Fruit fly (Drosophila melanogaster) whole organism, adult: ENCODE data around the gene CG43291.

Experiments used
- CG11617 ChIP-seq: fragments of 200-800 bp; sonication (Bioruptor generic); optimal IDR thresholded peaks from 2 replicates; lab custom pipeline; 2017; ENCODE audit warnings: mild to moderate bottlenecking, missing biosample characterization, missing genetic modification reagents, missing genetic modification characterization
- CG14711 ChIP-seq: fragments of 200-800 bp; sonication (Bioruptor generic); optimal IDR thresholded peaks from 2 replicates; lab custom pipeline; 2018; ENCODE audit warnings: missing biosample characterization, mild to moderate bottlenecking, missing genetic modification characterization, moderate library complexity
- CG7101 ChIP-seq: fragments of 200-800 bp; sonication (Bioruptor generic); optimal IDR thresholded peaks from 2 replicates; lab custom pipeline; 2018; ENCODE audit warnings: missing biosample characterization, mild to moderate bottlenecking, missing genetic modification characterization, moderate library complexity
- Clk ChIP-seq: fragments of 200-800 bp; sonication (Bioruptor generic); optimal IDR thresholded peaks from 2 replicates; lab custom pipeline; 2017; ENCODE audit warnings: missing biosample characterization, missing genetic modification characterization
- Crg-1 ChIP-seq: fragments of 200-800 bp; sonication (Bioruptor generic); optimal IDR thresholded peaks from 2 replicates; lab custom pipeline; 2016; ENCODE audit warnings: missing biosample characterization, missing genetic modification characterization
- cnc ChIP-seq, 2 experiments: fragments of >200 bp; optimal IDR thresholded peaks; 2 replicates each; lab custom pipeline; 2017
- kay ChIP-seq: fragments of 200-800 bp; sonication (Bioruptor generic); peaks from one replicate; lab custom pipeline; 2016; ENCODE audit warnings: missing biosample characterization, missing genetic modification characterization, borderline replicate concordance
- pad ChIP-seq: fragments of 200-800 bp; sonication (Bioruptor generic); optimal IDR thresholded peaks from 3 replicates; lab custom pipeline; 2017; ENCODE audit warnings: missing biosample characterization, missing genetic modification characterization, mild to moderate bottlenecking, moderate library complexity, missing genetic modification reagents
- tj ChIP-seq: fragments of 200-800 bp; sonication (Bioruptor generic); optimal IDR thresholded peaks from 3 replicates; lab custom pipeline; 2017; ENCODE audit warnings: missing biosample characterization, mild to moderate bottlenecking, missing genetic modification characterization, moderate library complexity

DNA sequence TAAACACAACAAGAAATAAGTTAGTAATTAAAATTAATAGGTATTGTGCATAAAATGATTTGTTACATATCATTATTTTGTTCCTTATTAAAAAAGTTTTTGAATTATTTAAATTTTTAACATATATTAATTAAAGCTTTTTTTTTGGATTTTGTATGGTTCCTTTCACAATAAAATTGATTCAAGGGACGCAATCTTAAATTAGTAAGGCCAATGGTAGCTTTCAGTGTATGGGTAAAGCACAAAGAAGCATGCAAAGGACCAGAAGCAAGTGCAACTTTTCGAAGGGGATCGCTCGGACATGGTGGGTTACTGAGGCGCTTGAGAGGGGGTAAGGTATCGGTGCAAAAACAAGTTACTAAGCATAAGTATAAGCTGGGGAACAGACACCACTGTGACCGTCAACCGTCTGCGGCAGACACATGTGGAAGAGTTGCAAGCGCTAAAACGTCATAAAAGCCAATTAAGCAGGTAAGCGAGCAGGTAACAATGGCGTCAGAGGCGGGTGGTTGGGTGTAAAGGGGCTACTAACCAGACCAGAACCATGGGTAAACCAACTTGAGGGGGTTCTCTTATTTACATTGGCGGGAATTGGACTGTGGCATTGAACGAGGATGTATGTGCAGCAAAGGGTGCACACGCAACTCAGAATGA, 31.2 kb upstream of the CG43291 start:
- TF ChIP-seq CG11617 (no peak), cnc (optimal IDR thresholded peaks at IDR 0.05; lab: Kevin White, UChicago) (no peak), kay (no peak), tj (GFP tag; lab: Kevin White, UChicago) (no peak), Crg-1 (GFP tag; lab: Kevin White, UChicago) (no peak), CG14711 (no peak), Clk (no peak), CG7101 (tag; lab: Kevin White, UChicago) (no peak), pad (GFP tag; lab: Kevin White, UChicago) (no peak)
